Worm (Caenorhabditis elegans): ENCODE data around the gene srh-132.

DNA sequence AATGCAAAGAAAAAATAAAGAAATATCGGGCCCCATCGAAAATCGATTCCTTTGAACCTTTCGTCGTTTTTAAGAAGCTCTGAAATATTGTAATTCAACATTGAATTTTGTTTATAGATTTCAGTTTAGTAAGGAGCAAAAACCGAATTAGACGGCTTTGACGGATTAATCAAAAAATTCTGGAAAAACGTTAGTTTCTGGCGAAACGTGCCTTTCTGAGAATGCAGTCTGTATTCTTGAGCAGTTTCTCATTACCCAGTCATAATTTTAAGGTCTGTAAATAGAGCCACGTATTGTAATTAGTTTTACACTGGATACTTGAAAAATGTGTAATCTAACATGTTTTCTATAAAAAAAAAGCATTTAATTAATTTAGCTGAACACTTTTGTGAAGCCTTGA is 50.0 kb downstream of the srh-132 start, which contains the start of gene srz-48:
- no peak for TF ChIP-seq hlh-30 (tag; optimal IDR thresholded peaks at IDR 0.05; ENCODE audit: insufficient read depth)
- no peak for TF ChIP-seq unc-3 (GFP tag; conservative IDR thresholded peaks at IDR 0.05)
- TF ChIP-seq unc-3 (tag; optimal IDR thresholded peaks at IDR 0.05), result no peak
- no peak for TF ChIP-seq nhr-11 (tag; optimal IDR thresholded peaks at IDR 0.05)
- no peak for TF ChIP-seq fax-1 (tag; optimal IDR thresholded peaks at IDR 0.05)
- TF ChIP-seq ceh-31 (tag; optimal IDR thresholded peaks at IDR 0.05), result no peak
- no peak for TF ChIP-seq fkh-10 (GFP tag; optimal IDR thresholded peaks at IDR 0.05)
- TF ChIP-seq hlh-6 (tag; optimal IDR thresholded peaks at IDR 0.05), result no peak
- TF ChIP-seq sox-2 (GFP tag; IDR thresholded peaks at IDR 0.05), result no peak
- no peak for TF ChIP-seq pqm-1 (tag; optimal IDR thresholded peaks at IDR 0.05)

Data from whole organism, late embryonic.